Worm (Caenorhabditis elegans) whole organism, early embryonic: ENCODE data around the gene bus-1.

Source experiments
- ceh-13 ChIP-seq: fragments of 200-800 bp; sonication (Bioruptor generic); optimal IDR thresholded peaks from 2 replicates; lab custom pipeline; 2018; ENCODE audit warnings: mild to moderate bottlenecking, missing genetic modification characterization, missing compliant biosample characterization
- ets-7 ChIP-seq: sonication (generic microtip); optimal IDR thresholded peaks from 2 replicates; lab custom pipeline; 2016; ENCODE audit warnings: missing genotype, missing genetic modification characterization, missing compliant biosample characterization
- hmg-4 ChIP-seq: fragments of 200-800 bp; sonication (Bioruptor generic); optimal IDR thresholded peaks from 2 replicates; lab custom pipeline; 2018; ENCODE audit warnings: mild to moderate bottlenecking, missing genetic modification characterization, missing compliant biosample characterization
- scrt-1 ChIP-seq: fragments of 200-800 bp; sonication (Bioruptor generic); IDR thresholded peaks from 2 replicates; pipeline ENCODE4 v1.3.6; 2022; ENCODE audit warnings: missing genetic modification characterization, missing compliant biosample characterization
- sea-1 ChIP-seq: fragments of 200-800 bp; sonication (Bioruptor generic); conservative IDR thresholded peaks from 2 replicates; pipeline ENCODE4 v1.3.6; 2022; ENCODE audit warnings: missing genetic modification characterization, missing compliant biosample characterization
- tra-4 ChIP-seq: sonication (generic microtip); optimal IDR thresholded peaks from 2 replicates; lab custom pipeline; 2017; ENCODE audit warnings: missing genetic modification characterization, missing compliant biosample characterization

DNA sequence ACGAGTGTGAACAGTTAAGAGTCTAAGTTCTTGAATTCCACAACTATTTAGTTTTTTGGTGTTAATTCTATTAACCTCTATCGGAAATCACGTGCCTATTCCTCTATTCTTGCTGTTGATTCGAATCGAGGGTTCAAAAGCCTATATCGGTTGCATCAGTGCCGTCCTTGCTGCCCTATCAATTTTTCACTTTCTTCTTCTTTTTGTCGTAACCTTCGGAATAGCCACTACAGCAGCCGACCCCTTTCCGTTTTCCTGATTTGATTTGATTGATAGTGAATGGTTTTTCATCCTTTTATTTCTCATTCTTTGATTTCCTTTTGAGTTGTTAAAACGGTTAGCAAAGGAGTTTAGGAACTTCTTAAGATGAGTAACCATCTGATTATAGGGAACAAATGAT, 30.3 kb downstream of the bus-1 start:
- TF ChIP-seq scrt-1 (GFP tag; lab: Robert Waterston, UW) = no peak
- no peak for TF ChIP-seq ceh-13 (GFP tag; lab: Kevin White, UChicago)
- no peak for TF ChIP-seq sea-1 (GFP tag; lab: Robert Waterston, UW)
- no peak for TF ChIP-seq hmg-4
- TF ChIP-seq tra-4 (tag; lab: Kevin White, UChicago) = no peak
- TF ChIP-seq ets-7 (tag; lab: Kevin White, UChicago) = no peak
